Worm (Caenorhabditis elegans) whole organism, L4/young adult: Measurements from ENCODE around the gene F55B11.7.

ENCODE experiments used
- W03F9.2 ChIP-seq: fragments of 150-350 bp; optimal IDR thresholded peaks from 2 replicates; lab custom pipeline; 2014; ENCODE audit warnings: missing biosample characterization, missing genetic modification characterization
- dao-5 ChIP-seq: sonication (generic microtip); optimal IDR thresholded peaks from 2 replicates; lab custom pipeline; 2016; ENCODE audit warnings: missing genotype, missing genetic modification characterization, moderate library complexity, missing compliant biosample characterization
- him-1 ChIP-seq: sonication (generic microtip); optimal IDR thresholded peaks from 2 replicates; lab custom pipeline; 2016; ENCODE audit warnings: missing genotype, missing genetic modification reagents, missing genetic modification characterization, missing compliant biosample characterization

F55B11.7 gene

ce11 chrIV:14423194-14423593 is 1.4 kb upstream of the F55B11.7 start, which contains the start of gene F55B11.2:
F55B11.2 (minus strand) TSS chrIV:14423294.
- TF ChIP-seq W03F9.2: no peak

- TF ChIP-seq dao-5 (tag; lab: Kevin White, UChicago) (no peak), him-1 (tag; lab: Kevin White, UChicago) (no peak), W03F9.2 (no peak)
These were observed 4.7 kb downstream of the F55B11.7 start, which contains the start of gene F55B11.6 for ce11 chrIV:14417128-14417527. F55B11.6 (minus strand) TSS chrIV:14417228.

ce11 chrIV:14414200-14414599 is 7.6 kb downstream of the F55B11.7 start:
- TF ChIP-seq him-1 (tag; lab: Kevin White, UChicago) (no peak), W03F9.2 (no peak), dao-5 (tag; lab: Kevin White, UChicago) (no peak)

ce11 chrIV:14413386-14413785 is 8.5 kb downstream of the F55B11.7 start:
- TF ChIP-seq him-1 (tag; lab: Kevin White, UChicago) (no peak), W03F9.2 (no peak), dao-5 (tag; lab: Kevin White, UChicago) (no peak)

- no peak for TF ChIP-seq him-1 (tag; lab: Kevin White, UChicago)
- TF ChIP-seq dao-5 (tag; lab: Kevin White, UChicago): no peak
- no peak for TF ChIP-seq W03F9.2
These were observed 9.2 kb downstream of the F55B11.7 start, which contains the start of gene xdh-1 for ce11 chrIV:14412655-14413054. xdh-1 (minus strand) TSS chrIV:14412894.

- no peak for TF ChIP-seq him-1 (tag; lab: Kevin White, UChicago)
- no peak for TF ChIP-seq dao-5 (tag; lab: Kevin White, UChicago)
- no peak for TF ChIP-seq W03F9.2
These were observed 13.3 kb downstream of the F55B11.7 start for ce11 chrIV:14408569-14408968.

- TF ChIP-seq W03F9.2 (no peak), him-1 (tag; lab: Kevin White, UChicago) (no peak), dao-5 (tag; lab: Kevin White, UChicago) (no peak)
These were observed 26.3 kb downstream of the F55B11.7 start for ce11 chrIV:14395531-14395930.

ce11 chrIV:14394812-14395211 is 27.0 kb downstream of the F55B11.7 start:
- no peak for TF ChIP-seq dao-5 (tag; lab: Kevin White, UChicago)

ce11 chrIV:14393838-14394237 is 28.0 kb downstream of the F55B11.7 start, which contains the start of gene clc-8:
clc-8 (plus strand) TSS chrIV:14394138.
- TF ChIP-seq him-1 (tag; lab: Kevin White, UChicago) (no peak), W03F9.2 (no peak), dao-5 (tag; lab: Kevin White, UChicago) (no peak)

ce11 chrIV:14391746-14392145 is 30.1 kb downstream of the F55B11.7 start:
- TF ChIP-seq dao-5 (tag; lab: Kevin White, UChicago) (no peak), him-1 (tag; lab: Kevin White, UChicago) (no peak), W03F9.2 (no peak)

ce11 chrIV:14391268-14391667 is 30.6 kb downstream of the F55B11.7 start:
- no peak for TF ChIP-seq dao-5 (tag; lab: Kevin White, UChicago)
- no peak for TF ChIP-seq W03F9.2

ce11 chrIV:14390023-14390614 is 31.7 kb downstream of the F55B11.7 start:
- no peak for TF ChIP-seq dao-5 (tag; lab: Kevin White, UChicago)
- no peak for TF ChIP-seq W03F9.2
- no peak for TF ChIP-seq him-1 (tag; lab: Kevin White, UChicago)

ce11 chrIV:14389070-14389469 is 32.8 kb downstream of the F55B11.7 start:
- TF ChIP-seq W03F9.2 (no peak), dao-5 (tag; lab: Kevin White, UChicago) (no peak), him-1 (tag; lab: Kevin White, UChicago) (no peak)

- TF ChIP-seq dao-5 (tag; lab: Kevin White, UChicago) (no peak), W03F9.2 (no peak), him-1 (tag; lab: Kevin White, UChicago) (no peak)
These were observed 33.9 kb downstream of the F55B11.7 start for ce11 chrIV:14387766-14388553.

ce11 chrIV:14385140-14385539 is 36.7 kb downstream of the F55B11.7 start:
- TF ChIP-seq W03F9.2 (no peak), dao-5 (tag; lab: Kevin White, UChicago) (no peak), him-1 (tag; lab: Kevin White, UChicago) (no peak)
